Fruit fly (Drosophila melanogaster) whole organism, prepupa: ENCODE results near the gene Ubc87F.

Experiments used
- Eip93F ChIP-seq: fragments of 200-800 bp; sonication (Bioruptor generic); optimal IDR thresholded peaks from 2 replicates; lab custom pipeline; 2016; ENCODE audit warnings: missing biosample characterization, mild to moderate bottlenecking, missing genetic modification characterization
- fd85E ChIP-seq: fragments of 200-800 bp; sonication (Bioruptor generic); optimal IDR thresholded peaks from 3 replicates; lab custom pipeline; 2016; ENCODE audit warnings: missing biosample characterization, missing genetic modification characterization

dm6 chr3R:13686371-13687211 lies 31.4 kb downstream of the Ubc87F start, which contains the start of gene omd:
- no peak for TF ChIP-seq fd85E (GFP tag; lab: Kevin White, UChicago)
- no peak for TF ChIP-seq Eip93F
